Worm (Caenorhabditis elegans) whole organism, L1 larva: Measurements from ENCODE around the gene dhs-29.

Experiments
- F16B12.6 ChIP-seq: fragments of 150-350 bp; optimal IDR thresholded peaks from 2 replicates; lab custom pipeline; 2014; ENCODE audit warnings: missing biosample characterization, missing genetic modification characterization
- aha-1 ChIP-seq: fragments of 150-350 bp; optimal IDR thresholded peaks from 2 replicates; lab custom pipeline; 2014; ENCODE audit warnings: missing biosample characterization, missing genetic modification characterization
- aly-2 ChIP-seq: fragments of 150-350 bp; optimal IDR thresholded peaks from 2 replicates; lab custom pipeline; 2014; ENCODE audit warnings: missing biosample characterization, missing genetic modification characterization
- ceh-63 ChIP-seq: fragments of 200-800 bp; sonication (Bioruptor generic); optimal IDR thresholded peaks from 2 replicates; lab custom pipeline; 2018; ENCODE audit warnings: mild to moderate bottlenecking, missing genetic modification characterization, missing compliant biosample characterization
- ceh-8 ChIP-seq: fragments of 200-800 bp; sonication (Bioruptor generic); optimal IDR thresholded peaks from 2 replicates; lab custom pipeline; 2018; ENCODE audit warnings: mild to moderate bottlenecking, missing genetic modification characterization, moderate library complexity, missing compliant biosample characterization
- ceh-82 ChIP-seq, 3 experiments: fragments of 150-350 bp in 1 of 3; sonication (generic microtip) in 2 of 3; optimal IDR thresholded peaks; 2 replicates each; lab custom pipeline; 2014 to 2017; ENCODE audit warnings: missing biosample characterization in 3 of 3, missing genetic modification characterization in 3 of 3
- dpl-1 ChIP-seq, 3 experiments: fragments of 150-350 bp in 2 of 3; sonication (generic microtip) in 1 of 3; optimal IDR thresholded peaks; 2 replicates each; lab custom pipeline; 2014 to 2017; ENCODE audit warnings: missing biosample characterization in 3 of 3, missing genetic modification characterization in 3 of 3, missing genetic modification reagents in 3 of 3
- dsc-1 ChIP-seq: sonication (generic microtip); optimal IDR thresholded peaks from 2 replicates; lab custom pipeline; 2016; ENCODE audit warnings: mild to moderate bottlenecking, missing genetic modification characterization, missing compliant biosample characterization
- efl-1 ChIP-seq, 4 experiments: fragments of 150-350 bp; optimal IDR thresholded peaks in 3 of 4; peaks in 1 of 4; 1 replicate in 1 of 4; 2 replicates in 3 of 4; lab custom pipeline; 2014; ENCODE audit warnings: missing biosample characterization in 2 of 4, missing genetic modification characterization in 2 of 4, missing genetic modification reagents in 2 of 4
- elt-2 ChIP-seq: sonication (generic microtip); optimal IDR thresholded peaks from 2 replicates; lab custom pipeline; 2016; ENCODE audit warnings: missing genetic modification characterization, mild to moderate bottlenecking, inconsistent platforms, missing compliant biosample characterization, missing genetic modification reagents
- elt-3 ChIP-seq, 6 experiments: fragments of 150-350 bp in 1 of 6; sonication (generic microtip); optimal IDR thresholded peaks; 2 replicates each; lab custom pipeline; 2017 to 2018; ENCODE audit warnings: missing biosample characterization in 6 of 6, missing genetic modification characterization in 6 of 6, inconsistent platforms in 1 of 6
- fkh-10 ChIP-seq: sonication (generic microtip); optimal IDR thresholded peaks from 2 replicates; lab custom pipeline; 2017; ENCODE audit warnings: missing biosample characterization, missing genetic modification reagents, missing genetic modification characterization
- fkh-4 ChIP-seq: sonication (generic microtip); optimal IDR thresholded peaks from 2 replicates; lab custom pipeline; 2016; ENCODE audit warnings: missing compliant biosample characterization, missing genetic modification characterization, borderline replicate concordance
- fkh-8 ChIP-seq: sonication (generic microtip); optimal IDR thresholded peaks from 2 replicates; lab custom pipeline; 2016; ENCODE audit warnings: mild to moderate bottlenecking, missing genetic modification characterization, missing compliant biosample characterization
- hlh-4 ChIP-seq: sonication (generic microtip); optimal IDR thresholded peaks from 2 replicates; lab custom pipeline; 2016; ENCODE audit warnings: mild to moderate bottlenecking, missing genetic modification characterization, missing compliant biosample characterization
- hpl-2 ChIP-seq: fragments of 150-350 bp; optimal IDR thresholded peaks from 2 replicates; lab custom pipeline; 2014; ENCODE audit warnings: missing biosample characterization, missing genetic modification reagents, missing genetic modification characterization
- irx-1 ChIP-seq: sonication (generic microtip); optimal IDR thresholded peaks from 2 replicates; lab custom pipeline; 2016; ENCODE audit warnings: missing genetic modification characterization, missing compliant biosample characterization
- jun-1 ChIP-seq: fragments of 150-350 bp; optimal IDR thresholded peaks from 2 replicates; lab custom pipeline; 2014; ENCODE audit warnings: missing biosample characterization, missing genetic modification reagents, missing genetic modification characterization
- lin-13 ChIP-seq: fragments of 150-350 bp; optimal IDR thresholded peaks from 2 replicates; lab custom pipeline; 2014; ENCODE audit warnings: missing biosample characterization, missing genetic modification reagents, missing genetic modification characterization
- lin-14 ChIP-seq: fragments of 200-800 bp; sonication (Bioruptor generic); optimal IDR thresholded peaks from 2 replicates; lab custom pipeline; 2018; ENCODE audit warnings: mild to moderate bottlenecking, missing genetic modification characterization, moderate library complexity, missing compliant biosample characterization
- lin-39 ChIP-seq: fragments of 150-350 bp; optimal IDR thresholded peaks from 2 replicates; lab custom pipeline; 2014; ENCODE audit warnings: missing biosample characterization, missing genetic modification reagents, missing genetic modification characterization
- lir-3 ChIP-seq: sonication (generic microtip); optimal IDR thresholded peaks from 2 replicates; lab custom pipeline; 2016; ENCODE audit warnings: mild to moderate bottlenecking, missing genetic modification characterization, moderate library complexity, missing compliant biosample characterization; ENCODE audit not compliant: poor library complexity
- lsy-2 ChIP-seq, 2 experiments: fragments of 150-350 bp; optimal IDR thresholded peaks; 2 replicates each; lab custom pipeline; 2014; ENCODE audit warnings: missing biosample characterization in 2 of 2, missing genetic modification characterization in 2 of 2
- mep-1 ChIP-seq: fragments of 150-350 bp; optimal IDR thresholded peaks from 2 replicates; lab custom pipeline; 2014; ENCODE audit warnings: missing biosample characterization, missing genetic modification characterization
- nhr-11 ChIP-seq: fragments of 150-350 bp; optimal IDR thresholded peaks from 2 replicates; lab custom pipeline; 2014; ENCODE audit warnings: missing biosample characterization, missing genetic modification characterization
- nhr-12 ChIP-seq: sonication (generic microtip); optimal IDR thresholded peaks from 2 replicates; lab custom pipeline; 2017; ENCODE audit warnings: missing biosample characterization, missing genetic modification characterization
- nhr-19 ChIP-seq: fragments of 200-800 bp; sonication (Bioruptor generic); conservative IDR thresholded peaks from 2 replicates; pipeline ENCODE4 v1.3.6; 2022; ENCODE audit warnings: missing genetic modification characterization, missing compliant biosample characterization
- nhr-28 ChIP-seq: fragments of 150-350 bp; optimal IDR thresholded peaks from 2 replicates; lab custom pipeline; 2014; ENCODE audit warnings: missing biosample characterization, missing genetic modification characterization
- nhr-47 ChIP-seq: sonication (generic microtip); optimal IDR thresholded peaks from 2 replicates; lab custom pipeline; 2016; ENCODE audit warnings: mild to moderate bottlenecking, missing genetic modification characterization, moderate library complexity, missing compliant biosample characterization
- nhr-71 ChIP-seq: sonication (generic microtip); optimal IDR thresholded peaks from 2 replicates; lab custom pipeline; 2016; ENCODE audit warnings: mild to moderate bottlenecking, missing genetic modification characterization, moderate library complexity, missing compliant biosample characterization
- nhr-85 ChIP-seq: sonication (generic microtip); peaks from one replicate; lab custom pipeline; 2016; ENCODE audit warnings: missing genetic modification characterization, inconsistent platforms, missing compliant biosample characterization
- rnt-1 ChIP-seq: sonication (generic microtip); optimal IDR thresholded peaks from 2 replicates; lab custom pipeline; 2016; ENCODE audit warnings: mild to moderate bottlenecking, missing genetic modification characterization, moderate library complexity, missing compliant biosample characterization
- snu-23 ChIP-seq: sonication (generic microtip); optimal IDR thresholded peaks from 2 replicates; lab custom pipeline; 2016; ENCODE audit warnings: missing genetic modification characterization, missing compliant biosample characterization
- sox-4 ChIP-seq: sonication (generic microtip); optimal IDR thresholded peaks from 2 replicates; lab custom pipeline; 2016; ENCODE audit warnings: missing genetic modification characterization, missing compliant biosample characterization
- sptf-1 ChIP-seq: fragments of 150-350 bp; optimal IDR thresholded peaks from 2 replicates; lab custom pipeline; 2014; ENCODE audit warnings: missing biosample characterization, missing genetic modification characterization
- sup-37 ChIP-seq: fragments of 200-800 bp; sonication (Bioruptor generic); optimal IDR thresholded peaks from 2 replicates; lab custom pipeline; 2018; ENCODE audit warnings: mild to moderate bottlenecking, missing genetic modification characterization, missing compliant biosample characterization
- swsn-7 ChIP-seq: sonication (generic microtip); optimal IDR thresholded peaks from 2 replicates; lab custom pipeline; 2016; ENCODE audit warnings: missing genetic modification characterization, missing compliant biosample characterization
- tbx-2 ChIP-seq: sonication (generic microtip); optimal IDR thresholded peaks from 2 replicates; lab custom pipeline; 2016; ENCODE audit warnings: missing genetic modification characterization, missing compliant biosample characterization
- tlp-1 ChIP-seq: fragments of 150-350 bp; optimal IDR thresholded peaks from 2 replicates; lab custom pipeline; 2014; ENCODE audit warnings: missing biosample characterization, missing genetic modification characterization
- unc-130 ChIP-seq: fragments of 150-350 bp; optimal IDR thresholded peaks from 2 replicates; lab custom pipeline; 2017; ENCODE audit warnings: missing biosample characterization, missing genetic modification characterization, inconsistent platforms
- vab-15 ChIP-seq: sonication (generic microtip); optimal IDR thresholded peaks from 2 replicates; lab custom pipeline; 2017; ENCODE audit warnings: missing genotype, mild to moderate bottlenecking, missing genetic modification characterization, missing compliant biosample characterization
- xbp-1 ChIP-seq: sonication (generic microtip); optimal IDR thresholded peaks from 2 replicates; lab custom pipeline; 2016; ENCODE audit warnings: missing genetic modification characterization, missing compliant biosample characterization
- zip-4 ChIP-seq: fragments of 200-800 bp; sonication (Bioruptor generic); optimal IDR thresholded peaks from 2 replicates; lab custom pipeline; 2018; ENCODE audit warnings: mild to moderate bottlenecking, missing genetic modification characterization, moderate library complexity, missing compliant biosample characterization
- ztf-4 ChIP-seq: fragments of 150-350 bp; optimal IDR thresholded peaks from 2 replicates; lab custom pipeline; 2014; ENCODE audit warnings: missing biosample characterization, missing genetic modification characterization

dhs-29 gene

ce11 chrX:7661628-7662027 lies 3.1 kb downstream of the dhs-29 start (continued):
- TF ChIP-seq ceh-82 (tag; optimal IDR thresholded peaks at IDR 0.05; lab: Kevin White, UChicago), result peak in 1 of 3 experiments; percentile 35
- no peak for TF ChIP-seq dsc-1

- TF ChIP-seq snu-23 (GFP tag; lab: Kevin White, UChicago) (peak; percentile 5), nhr-71 (tag; lab: Kevin White, UChicago) (peak; percentile 1), lin-14 (GFP tag; lab: Kevin White, UChicago) (peak; percentile 67), ceh-82 (tag; optimal IDR thresholded peaks at IDR 0.05; lab: Kevin White, UChicago) (peak in 1 of 3 experiments; percentile 47), unc-130 (tag; lab: Kevin White, UChicago) (peak; percentile 34), nhr-28 (tag; lab: Kevin White, UChicago) (no peak), aha-1 (tag; lab: Kevin White, UChicago) (peak; percentile 85), lin-13 (GFP tag; lab: Kevin White, UChicago) (peak; percentile 10), elt-3 (tag; optimal IDR thresholded peaks at IDR 0.05; lab: Kevin White, UChicago) (no peak), rnt-1 (peak; percentile 51), hlh-4 (tag; lab: Kevin White, UChicago) (no peak), elt-2 (tag; lab: Kevin White, UChicago) (peak; percentile 33)
Measured at ce11 chrX:7660919-7661557, 3.7 kb downstream of the dhs-29 start, which contains the start of gene pcca-1. pcca-1 (minus strand) TSS chrX:7660986.

ce11 chrX:7659591-7660433 lies 4.9 kb downstream of the dhs-29 start:
- TF ChIP-seq sptf-1 (tag; lab: Kevin White, UChicago) (no peak), F16B12.6 (tag; lab: Kevin White, UChicago) (no peak), elt-2 (tag; lab: Kevin White, UChicago) (no peak), unc-130 (tag; lab: Kevin White, UChicago) (peak; percentile 29), lin-39 (tag; lab: Kevin White, UChicago) (no peak), sox-4 (tag; lab: Kevin White, UChicago) (no peak), hpl-2 (no peak), lin-14 (GFP tag; lab: Kevin White, UChicago) (peak; percentile 59), fkh-4 (tag; lab: Kevin White, UChicago) (no peak), aha-1 (tag; lab: Kevin White, UChicago) (no peak), lsy-2 (tag; optimal IDR thresholded peaks at IDR 0.05; lab: Kevin White, UChicago) (peak; percentile 6 to 22), nhr-85 (tag; lab: Kevin White, UChicago) (no peak), snu-23 (GFP tag; lab: Kevin White, UChicago) (peak; percentile 74), irx-1 (tag; lab: Kevin White, UChicago) (no peak), fkh-10 (GFP tag; lab: Kevin White, UChicago) (no peak), ztf-4 (peak; percentile 25), nhr-11 (tag; lab: Kevin White, UChicago) (no peak), nhr-47 (tag; lab: Kevin White, UChicago) (no peak), mep-1 (tag; lab: Kevin White, UChicago) (peak; percentile 17), xbp-1 (tag; lab: Kevin White, UChicago) (no peak), fkh-8 (tag; lab: Kevin White, UChicago) (no peak), ceh-63 (no peak), tbx-2 (tag; lab: Kevin White, UChicago) (peak; percentile 38), lir-3 (tag; lab: Kevin White, UChicago) (no peak), dpl-1 (GFP tag; optimal IDR thresholded peaks at IDR 0.05; lab: Kevin White, UChicago) (no peak), nhr-12 (tag; lab: Kevin White, UChicago) (no peak), hlh-4 (tag; lab: Kevin White, UChicago) (no peak), swsn-7 (tag; lab: Kevin White, UChicago) (peak; percentile 1), efl-1 (optimal IDR thresholded peaks at IDR 0.05; lab: Kevin White, UChicago) (no peak), efl-1 (GFP tag; optimal IDR thresholded peaks at IDR 0.05 in 1 of 2; lab: Kevin White, UChicago) (peak in 1 of 2 experiments; percentile 91), sup-37 (GFP tag; lab: Kevin White, UChicago) (no peak), nhr-19 (GFP tag; lab: Robert Waterston, UW) (peak; percentile 58), aly-2 (tag; lab: Kevin White, UChicago) (no peak), vab-15 (tag; lab: Kevin White, UChicago) (no peak), zip-4 (GFP tag; lab: Kevin White, UChicago) (no peak), nhr-28 (tag; lab: Kevin White, UChicago) (no peak), jun-1 (tag; lab: Kevin White, UChicago) (no peak), ceh-8 (no peak), tlp-1 (tag; lab: Kevin White, UChicago) (no peak), rnt-1 (no peak)
